Worm (Caenorhabditis elegans) whole organism, L4/young adult: ENCODE results near the gene C01G6.3.

Source experiments
- W03F9.2 ChIP-seq: fragments of 150-350 bp; optimal IDR thresholded peaks from 2 replicates; lab custom pipeline; 2014; ENCODE audit warnings: missing biosample characterization, missing genetic modification characterization
- him-1 ChIP-seq: sonication (generic microtip); optimal IDR thresholded peaks from 2 replicates; lab custom pipeline; 2016; ENCODE audit warnings: missing genotype, missing genetic modification reagents, missing genetic modification characterization, missing compliant biosample characterization

DNA sequence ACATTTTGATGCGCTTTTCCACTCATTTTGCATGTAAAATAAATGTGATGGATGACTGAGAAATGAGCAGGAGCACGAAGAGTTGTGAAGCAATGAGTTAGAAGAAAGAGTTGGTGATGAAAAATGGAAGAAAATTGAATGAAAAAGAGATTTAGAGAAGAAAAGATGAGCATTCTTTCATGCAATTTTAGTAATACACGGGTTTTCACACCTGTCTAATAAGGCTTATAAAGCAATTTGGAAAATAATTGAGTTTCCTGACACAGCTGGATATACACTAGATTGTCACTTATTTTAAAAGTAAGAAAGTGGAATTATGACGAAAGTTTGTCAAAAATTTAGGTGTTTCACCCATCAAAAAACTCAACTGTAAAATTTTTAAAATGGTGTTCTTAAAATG, 41.1 kb downstream of the C01G6.3 start:
- TF ChIP-seq him-1 (tag; lab: Kevin White, UChicago) (no peak), W03F9.2 (no peak)
